Worm (Caenorhabditis elegans) whole organism, young adult: ENCODE data around the gene cacn-1.

Experiments
- B0035.1 ChIP-seq: sonication (generic microtip); optimal IDR thresholded peaks from 2 replicates; lab custom pipeline; 2016; ENCODE audit warnings: missing genetic modification characterization, mild to moderate bottlenecking, missing compliant biosample characterization, missing genotype, missing genetic modification reagents
- B0261.1 ChIP-seq: sonication (generic microtip); optimal IDR thresholded peaks from 2 replicates; lab custom pipeline; 2016; ENCODE audit warnings: mild to moderate bottlenecking, missing genetic modification characterization, moderate library complexity, missing compliant biosample characterization
- B0336.3 ChIP-seq: fragments of 200-800 bp; sonication (Bioruptor generic); IDR thresholded peaks from 2 replicates; pipeline ENCODE4 v1.3.6; 2022; ENCODE audit warnings: missing genetic modification characterization, missing compliant biosample characterization
- C06A6.2 ChIP-seq: fragments of 200-800 bp; sonication (Bioruptor generic); conservative IDR thresholded peaks from 2 replicates; pipeline ENCODE4 v1.3.6; 2022; ENCODE audit warnings: missing genetic modification characterization, missing compliant biosample characterization
- F10E7.11 ChIP-seq: sonication (generic microtip); optimal IDR thresholded peaks from 2 replicates; lab custom pipeline; 2017; ENCODE audit warnings: mild to moderate bottlenecking, missing genetic modification characterization, moderate library complexity, missing compliant biosample characterization
- F39B2.1 ChIP-seq: fragments of 200-800 bp; sonication (Bioruptor generic); IDR thresholded peaks from 2 replicates; pipeline ENCODE4 v1.3.6; 2022; ENCODE audit warnings: missing genetic modification reagents, missing genetic modification characterization, missing compliant biosample characterization
- F49E8.2 ChIP-seq: sonication (generic microtip); optimal IDR thresholded peaks from 3 replicates; lab custom pipeline; 2017; ENCODE audit warnings: missing genetic modification characterization, mild to moderate bottlenecking, missing compliant biosample characterization, antibody characterized with exemption, moderate library complexity; ENCODE audit not compliant: insufficient read depth
- F52B5.7 ChIP-seq: sonication (generic microtip); optimal IDR thresholded peaks from 2 replicates; lab custom pipeline; 2016; ENCODE audit warnings: mild to moderate bottlenecking, missing genetic modification characterization, missing compliant biosample characterization
- F57C9.4 ChIP-seq: sonication (generic microtip); optimal IDR thresholded peaks from 2 replicates; lab custom pipeline; 2017; ENCODE audit warnings: mild to moderate bottlenecking, missing genetic modification characterization, missing compliant biosample characterization
- K12H6.12 ChIP-seq: fragments of 200-800 bp; sonication (Bioruptor generic); optimal IDR thresholded peaks from 2 replicates; lab custom pipeline; 2018; ENCODE audit warnings: mild to moderate bottlenecking, missing genetic modification characterization, missing compliant biosample characterization
- T26A5.8 ChIP-seq: sonication (generic microtip); optimal IDR thresholded peaks from 2 replicates; lab custom pipeline; 2016; ENCODE audit warnings: missing genetic modification characterization, missing compliant biosample characterization
- Y53F4B.3 ChIP-seq: fragments of 200-800 bp; sonication (Bioruptor generic); IDR thresholded peaks from 2 replicates; pipeline ENCODE4 v1.3.6; 2022; ENCODE audit warnings: missing genetic modification reagents, missing genetic modification characterization, missing compliant biosample characterization
- Y53G8AR.9 ChIP-seq: fragments of 200-800 bp; sonication (Bioruptor generic); conservative IDR thresholded peaks from 2 replicates; pipeline ENCODE4 v1.3.6; 2022; ENCODE audit warnings: missing genetic modification reagents, missing genetic modification characterization, missing compliant biosample characterization
- Y56A3A.18 ChIP-seq: fragments of 200-800 bp; sonication (Bioruptor generic); IDR thresholded peaks from 2 replicates; pipeline ENCODE4 v1.3.6; 2022; ENCODE audit warnings: missing genetic modification reagents, missing genetic modification characterization, missing compliant biosample characterization
- athp-1 ChIP-seq: sonication (generic microtip); optimal IDR thresholded peaks from 2 replicates; lab custom pipeline; 2017; ENCODE audit warnings: mild to moderate bottlenecking, missing genetic modification characterization, missing compliant biosample characterization
- attf-6 ChIP-seq: fragments of 200-800 bp; sonication (Bioruptor generic); IDR thresholded peaks from 2 replicates; pipeline ENCODE4 v1.3.6; 2022; ENCODE audit warnings: missing genetic modification reagents, missing genetic modification characterization, missing compliant biosample characterization
- cebp-1 ChIP-seq, 2 experiments: fragments of 200-800 bp in 1 of 2; sonication (Bioruptor generic) in 1 of 2; sonication (generic microtip) in 1 of 2; IDR thresholded peaks in 1 of 2; optimal IDR thresholded peaks in 1 of 2; 2 replicates each; pipeline versions ENCODE4 v1.3.6 to Lab custom; 2017 to 2022; ENCODE audit warnings: missing compliant biosample characterization in 2 of 2, missing genetic modification characterization in 2 of 2, mild to moderate bottlenecking in 1 of 2, missing genetic modification reagents in 1 of 2, moderate library complexity in 1 of 2
- chd-7 ChIP-seq: sonication (generic microtip); optimal IDR thresholded peaks from 2 replicates; lab custom pipeline; 2016; ENCODE audit warnings: mild to moderate bottlenecking, missing genetic modification characterization, moderate library complexity, missing compliant biosample characterization
- efl-1 ChIP-seq: fragments of 150-350 bp; optimal IDR thresholded peaks from 2 replicates; lab custom pipeline; 2014; ENCODE audit warnings: missing biosample characterization, missing genetic modification reagents, missing genetic modification characterization
- ekl-4 ChIP-seq: fragments of 200-800 bp; sonication (Bioruptor generic); IDR thresholded peaks from 2 replicates; pipeline ENCODE4 v1.3.6; 2022; ENCODE audit warnings: missing genetic modification reagents, missing genetic modification characterization, missing compliant biosample characterization
- ets-4 ChIP-seq: fragments of 200-800 bp; sonication (Bioruptor generic); optimal IDR thresholded peaks from 2 replicates; lab custom pipeline; 2018; ENCODE audit warnings: mild to moderate bottlenecking, missing genetic modification characterization, missing compliant biosample characterization
- hmg-1.2 ChIP-seq: fragments of 200-800 bp; sonication (Bioruptor generic); IDR thresholded peaks from 2 replicates; pipeline ENCODE4 v1.3.6; 2022; ENCODE audit warnings: missing genetic modification reagents, missing genetic modification characterization, missing compliant biosample characterization
- let-526 ChIP-seq: fragments of 200-800 bp; sonication (Bioruptor generic); IDR thresholded peaks from 2 replicates; pipeline ENCODE4 v1.3.6; 2022; ENCODE audit warnings: missing genetic modification reagents, missing genetic modification characterization, missing compliant biosample characterization
- let-607 ChIP-seq, 2 experiments: fragments of 200-800 bp in 1 of 2; sonication (Bioruptor generic) in 1 of 2; sonication (generic microtip) in 1 of 2; optimal IDR thresholded peaks; 2 replicates each; lab custom pipeline; 2016 to 2018; ENCODE audit warnings: mild to moderate bottlenecking in 2 of 2, missing compliant biosample characterization in 2 of 2, missing genetic modification characterization in 2 of 2, moderate library complexity in 2 of 2, missing genotype in 1 of 2
- lir-1 ChIP-seq: fragments of 200-800 bp; sonication (Bioruptor generic); conservative IDR thresholded peaks from 2 replicates; pipeline ENCODE4 v1.3.6; 2022; ENCODE audit warnings: missing genetic modification reagents, missing genetic modification characterization, missing compliant biosample characterization
- madf-3 ChIP-seq: fragments of 200-800 bp; sonication (Bioruptor generic); IDR thresholded peaks from 2 replicates; pipeline ENCODE4 v1.3.6; 2022; ENCODE audit warnings: missing genetic modification reagents, missing genetic modification characterization, missing compliant biosample characterization
- madf-6 ChIP-seq: fragments of 200-800 bp; sonication (Bioruptor generic); IDR thresholded peaks from 2 replicates; pipeline ENCODE4 v1.3.6; 2022; ENCODE audit warnings: missing genetic modification reagents, missing genetic modification characterization, missing compliant biosample characterization
- mxl-1 ChIP-seq: sonication (generic microtip); optimal IDR thresholded peaks from 2 replicates; lab custom pipeline; 2016; ENCODE audit warnings: missing genetic modification characterization, missing compliant biosample characterization
- nfyb-1 ChIP-seq: fragments of 200-800 bp; sonication (Bioruptor generic); IDR thresholded peaks from 2 replicates; pipeline ENCODE4 v1.3.6; 2022; ENCODE audit warnings: missing genetic modification reagents, missing genetic modification characterization, missing compliant biosample characterization
- nhr-179 ChIP-seq: sonication (generic microtip); optimal IDR thresholded peaks from 2 replicates; lab custom pipeline; 2016; ENCODE audit warnings: mild to moderate bottlenecking, missing genetic modification characterization, missing compliant biosample characterization
- pbrm-1 ChIP-seq: fragments of 200-800 bp; sonication (Bioruptor generic); IDR thresholded peaks from 2 replicates; pipeline ENCODE4 v1.3.6; 2022; ENCODE audit warnings: missing genetic modification reagents, missing genetic modification characterization, missing compliant biosample characterization
- rcor-1 ChIP-seq: fragments of 200-800 bp; sonication (Bioruptor generic); IDR thresholded peaks from 2 replicates; pipeline ENCODE4 v1.3.6; 2022; ENCODE audit warnings: missing genetic modification reagents, missing genetic modification characterization, missing compliant biosample characterization
- rec-8 ChIP-seq, 2 experiments: sonication (generic microtip); optimal IDR thresholded peaks; 2 replicates each; lab custom pipeline; 2016; ENCODE audit warnings: mild to moderate bottlenecking in 2 of 2, missing genetic modification characterization in 2 of 2, missing genetic modification reagents in 2 of 2, missing genotype in 2 of 2, missing biosample characterization in 1 of 2, missing compliant biosample characterization in 1 of 2, moderate library complexity in 1 of 2
- rpc-1 ChIP-seq, 2 experiments: fragments of 150-350 bp in 1 of 2; sonication (generic microtip) in 1 of 2; optimal IDR thresholded peaks; 2 replicates each; lab custom pipeline; 2014 to 2018; ENCODE audit warnings: missing biosample characterization in 1 of 2, missing genetic modification characterization in 1 of 2, missing genetic modification reagents in 1 of 2, missing genotype in 1 of 2
- sdz-38 ChIP-seq: sonication (generic microtip); optimal IDR thresholded peaks from 2 replicates; lab custom pipeline; 2016; ENCODE audit warnings: missing genotype, missing genetic modification characterization, missing compliant biosample characterization
- snpc-1.3 ChIP-seq: sonication (generic microtip); optimal IDR thresholded peaks from 2 replicates; lab custom pipeline; 2017; ENCODE audit warnings: missing genetic modification characterization, mild to moderate bottlenecking, missing compliant biosample characterization, antibody characterized with exemption, moderate library complexity, missing genotype, missing genetic modification reagents; ENCODE audit not compliant: insufficient read depth
- snpc-3.4 ChIP-seq: sonication (generic microtip); optimal IDR thresholded peaks from 2 replicates; lab custom pipeline; 2017; ENCODE audit warnings: missing genetic modification characterization, mild to moderate bottlenecking, missing compliant biosample characterization, antibody characterized with exemption, moderate library complexity, missing genotype, missing genetic modification reagents
- somi-1 ChIP-seq: fragments of 200-800 bp; sonication (Bioruptor generic); optimal IDR thresholded peaks from 2 replicates; lab custom pipeline; 2018; ENCODE audit warnings: mild to moderate bottlenecking, missing genetic modification characterization, missing compliant biosample characterization
- tbp1 ChIP-seq: fragments of 200-800 bp; sonication (Bioruptor generic); optimal IDR thresholded peaks from 2 replicates; lab custom pipeline; 2018; ENCODE audit warnings: mild to moderate bottlenecking, missing genetic modification characterization, missing compliant biosample characterization
- tbx-9 ChIP-seq: sonication (generic microtip); optimal IDR thresholded peaks from 2 replicates; lab custom pipeline; 2016; ENCODE audit warnings: borderline replicate concordance, missing genetic modification characterization, inconsistent platforms, missing compliant biosample characterization
- tlf-1 ChIP-seq: fragments of 200-800 bp; sonication (Bioruptor generic); optimal IDR thresholded peaks from 2 replicates; lab custom pipeline; 2018; ENCODE audit warnings: mild to moderate bottlenecking, missing genetic modification characterization, missing compliant biosample characterization
- ztf-18 ChIP-seq: sonication (generic microtip); optimal IDR thresholded peaks from 2 replicates; lab custom pipeline; 2016; ENCODE audit warnings: missing genotype, mild to moderate bottlenecking, missing genetic modification characterization, missing compliant biosample characterization
- ztf-3 ChIP-seq: fragments of 200-800 bp; sonication (Bioruptor generic); optimal IDR thresholded peaks from 2 replicates; lab custom pipeline; 2018; ENCODE audit warnings: mild to moderate bottlenecking, missing genetic modification characterization, missing compliant biosample characterization

The cacn-1 gene

DNA sequence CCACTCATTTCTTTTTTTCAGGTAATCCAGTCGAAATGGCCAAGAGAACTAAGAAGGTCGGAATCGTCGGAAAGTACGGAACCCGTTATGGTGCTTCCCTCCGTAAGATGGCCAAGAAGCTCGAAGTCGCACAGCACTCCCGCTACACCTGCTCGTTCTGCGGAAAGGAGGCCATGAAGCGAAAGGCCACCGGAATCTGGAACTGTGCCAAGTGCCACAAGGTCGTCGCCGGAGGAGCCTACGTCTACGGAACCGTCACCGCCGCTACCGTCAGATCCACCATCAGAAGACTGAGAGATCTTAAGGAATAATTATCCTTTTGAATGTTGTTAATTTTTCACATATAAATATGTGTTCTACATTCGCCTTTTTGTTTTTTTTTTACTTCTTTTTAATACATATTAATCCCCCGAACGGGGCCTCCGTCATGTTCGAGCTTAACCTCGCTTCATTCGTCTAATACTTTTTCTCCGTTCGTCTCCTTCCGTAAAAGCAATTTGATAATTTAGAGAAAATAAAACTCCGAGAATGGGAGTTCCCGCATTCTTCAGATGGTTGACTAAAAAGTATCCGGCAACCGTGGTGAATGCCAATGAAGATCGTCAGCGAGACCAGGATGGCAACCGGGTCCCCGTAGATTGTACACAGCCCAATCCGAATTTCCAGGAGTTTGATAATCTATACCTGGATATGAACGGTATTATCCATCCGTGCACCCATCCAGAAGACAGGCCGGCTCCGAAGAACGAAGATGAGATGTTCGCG lies 13.5 kb upstream of the cacn-1 start, which contains the start of the genes rpl-43 and xrn-2 (continued):
- peak; percentile 92 for TF ChIP-seq madf-3 (GFP tag; lab: Robert Waterston, UW)
- TF ChIP-seq nfyb-1 (GFP tag; lab: Robert Waterston, UW), result peak; percentile 79
- TF ChIP-seq tlf-1, result peak; percentile 72
- peak; percentile 58 for TF ChIP-seq tbp1 (GFP tag; lab: Kevin White, UChicago)
- peak; percentile 83 for TF ChIP-seq Y53G8AR.9
- TF ChIP-seq cebp-1 (GFP tag; IDR thresholded peaks at IDR 0.05; lab: Robert Waterston, UW), result 0 out of 2 replicates have a peak, but pooled peaks have one; percentile 41
- TF ChIP-seq cebp-1 (tag; optimal IDR thresholded peaks at IDR 0.05; lab: Kevin White, UChicago), result peak; percentile 28
- peak; percentile 87 for TF ChIP-seq madf-6 (GFP tag; lab: Robert Waterston, UW)
- TF ChIP-seq F10E7.11 (tag; lab: Kevin White, UChicago), result peak; percentile 69
- peak; percentile 69 for TF ChIP-seq F52B5.7 (tag; lab: Kevin White, UChicago)
- TF ChIP-seq chd-7 (tag; lab: Kevin White, UChicago), result peak; percentile 82
- TF ChIP-seq F39B2.1 (GFP tag; lab: Robert Waterston, UW), result peak; percentile 92
- peak; percentile 69 for TF ChIP-seq athp-1 (tag; lab: Kevin White, UChicago)
- peak; percentile 95 for TF ChIP-seq B0336.3 (GFP tag; lab: Robert Waterston, UW)
- TF ChIP-seq ekl-4 (GFP tag; lab: Robert Waterston, UW), result peak; percentile 89
- TF ChIP-seq, all 124 proteins: peak for 67

- TF ChIP-seq pbrm-1, result peak; percentile 91
- TF ChIP-seq hmg-1.2 (GFP tag; lab: Robert Waterston, UW), result peak; percentile 76
- TF ChIP-seq F57C9.4 (tag; lab: Kevin White, UChicago), result no peak
- no peak for TF ChIP-seq T26A5.8 (tag; lab: Kevin White, UChicago)
- peak; percentile 85 for TF ChIP-seq tlf-1
- peak; percentile 92 for TF ChIP-seq F49E8.2
- no peak; the same call in 1 of the 2 replicates for TF ChIP-seq C06A6.2 (GFP tag; lab: Robert Waterston, UW)
- peak; percentile 42 to 69 for TF ChIP-seq let-607 (tag; optimal IDR thresholded peaks at IDR 0.05; lab: Kevin White, UChicago)
- peak; percentile 93 for TF ChIP-seq Y53G8AR.9
- no peak for TF ChIP-seq ets-4 (GFP tag; lab: Kevin White, UChicago)
- TF ChIP-seq rpc-1 (optimal IDR thresholded peaks at IDR 0.05; lab: Kevin White, UChicago), result no peak
- TF ChIP-seq rpc-1 (tag; optimal IDR thresholded peaks at IDR 0.05; lab: Kevin White, UChicago), result peak; percentile 3
- peak; percentile 82 for TF ChIP-seq ztf-18
- TF ChIP-seq B0035.1 (tag; lab: Kevin White, UChicago), result no peak
- peak; percentile 81 for TF ChIP-seq lir-1 (GFP tag; lab: Robert Waterston, UW)
- peak; percentile 91 for TF ChIP-seq let-526 (GFP tag; lab: Robert Waterston, UW)
- peak; percentile 91 for TF ChIP-seq K12H6.12 (tag; lab: Kevin White, UChicago)
- no peak for TF ChIP-seq mxl-1 (tag; lab: Kevin White, UChicago)
- 0 out of 2 replicates have a peak, but pooled peaks have one; percentile 32 for TF ChIP-seq attf-6 (GFP tag; lab: Robert Waterston, UW)
- TF ChIP-seq snpc-3.4 (tag; lab: Kevin White, UChicago), result peak; percentile 79
- TF ChIP-seq snpc-1.3, result peak; percentile 82
- TF ChIP-seq Y53F4B.3 (GFP tag; lab: Robert Waterston, UW), result no peak
- TF ChIP-seq tbx-9, result no peak
- peak; percentile 80 for TF ChIP-seq madf-6 (GFP tag; lab: Robert Waterston, UW)
- peak; percentile 65 for TF ChIP-seq efl-1
- 0 out of 2 replicates have a peak, but pooled peaks have one; percentile 23 for TF ChIP-seq Y56A3A.18 (GFP tag; lab: Robert Waterston, UW)
- TF ChIP-seq B0261.1, result peak; percentile 16
- TF ChIP-seq nhr-179, result no peak
- TF ChIP-seq sdz-38 (tag; lab: Kevin White, UChicago), result no peak
- TF ChIP-seq ztf-3 (GFP tag; lab: Kevin White, UChicago), result no peak
- TF ChIP-seq rec-8 (tag; optimal IDR thresholded peaks at IDR 0.05; lab: Kevin White, UChicago), result peak in 1 of 2 experiments; percentile 70
- peak; percentile 32 for TF ChIP-seq somi-1
- peak; percentile 87 for TF ChIP-seq rcor-1 (GFP tag; lab: Robert Waterston, UW)
Measured at ce11 chrII:14154357-14154756, 12.4 kb upstream of the cacn-1 start, which contains the start of gene Y48B6A.1. Gene Y48B6A.1 (minus strand): TSS chrII:14154373.
